Worm (Caenorhabditis elegans) whole organism, L4 larva: Measurements from ENCODE around the gene fndc-1.
A peak's percentile ranks its signal among the peaks of the same experiment; 100 is the strongest.

Experiments used
- D1046.2 ChIP-seq: fragments of 200-800 bp; sonication (Bioruptor generic); IDR thresholded peaks from 2 replicates; pipeline ENCODE4 v1.3.6; 2022; ENCODE audit warnings: missing genetic modification characterization, missing compliant biosample characterization
- F10B5.3 ChIP-seq: sonication (generic microtip); optimal IDR thresholded peaks from 2 replicates; lab custom pipeline; 2016; ENCODE audit warnings: mild to moderate bottlenecking, missing genetic modification characterization, missing compliant biosample characterization
- F44E2.7 ChIP-seq: fragments of 200-800 bp; sonication (Bioruptor generic); IDR thresholded peaks from 2 replicates; pipeline ENCODE4 v2.1.2; 2022; ENCODE audit warnings: missing genetic modification characterization, missing compliant biosample characterization
- F49E8.2 ChIP-seq: sonication (generic microtip); optimal IDR thresholded peaks from 2 replicates; lab custom pipeline; 2016; ENCODE audit warnings: missing compliant biosample characterization, mild to moderate bottlenecking, missing genetic modification characterization, borderline replicate concordance
- Y105C5A.15 ChIP-seq: fragments of 200-800 bp; sonication (Bioruptor generic); IDR thresholded peaks from 2 replicates; pipeline ENCODE4 v1.3.6; 2022; ENCODE audit warnings: missing genetic modification characterization, missing compliant biosample characterization
- Y48G9A.11 ChIP-seq: fragments of 200-800 bp; sonication (Bioruptor generic); IDR thresholded peaks from 2 replicates; pipeline ENCODE4 v1.3.6; 2022; ENCODE audit warnings: missing genetic modification reagents, missing genetic modification characterization, missing compliant biosample characterization
- Y5F2A.4 ChIP-seq: fragments of 200-800 bp; sonication (Bioruptor generic); optimal IDR thresholded peaks from 2 replicates; lab custom pipeline; 2018; ENCODE audit warnings: mild to moderate bottlenecking, missing genetic modification characterization, missing compliant biosample characterization
- Y75B8A.6 ChIP-seq: fragments of 200-800 bp; sonication (Bioruptor generic); IDR thresholded peaks from 2 replicates; pipeline ENCODE4 v1.3.6; 2022; ENCODE audit warnings: missing genetic modification reagents, missing genetic modification characterization, missing compliant biosample characterization
- ZK546.5 ChIP-seq, 2 experiments: sonication (generic microtip); optimal IDR thresholded peaks; 2 replicates each; lab custom pipeline; 2017; ENCODE audit warnings: missing biosample characterization in 2 of 2, missing genetic modification characterization in 2 of 2
- aha-1 ChIP-seq: fragments of 150-350 bp; peaks from one replicate; lab custom pipeline; 2014; ENCODE audit warnings: missing biosample characterization, missing genetic modification characterization
- ama-1 ChIP-seq: fragments of 150-350 bp; optimal IDR thresholded peaks from 2 replicates; lab custom pipeline; 2014; ENCODE audit warnings: inconsistent platforms, mixed read lengths
- arid-1 ChIP-seq: fragments of 200-800 bp; sonication (Bioruptor generic); conservative IDR thresholded peaks from 2 replicates; pipeline ENCODE4 v1.3.6; 2022; ENCODE audit warnings: missing genetic modification reagents, missing genetic modification characterization, missing compliant biosample characterization
- ceh-32 ChIP-seq: sonication (generic microtip); optimal IDR thresholded peaks from 2 replicates; lab custom pipeline; 2016; ENCODE audit warnings: mild to moderate bottlenecking, missing genetic modification characterization, missing compliant biosample characterization; ENCODE audit not compliant: poor library complexity
- ceh-44 ChIP-seq: fragments of 200-800 bp; sonication (Bioruptor generic); IDR thresholded peaks from 2 replicates; pipeline ENCODE4 v1.3.6; 2022; ENCODE audit warnings: missing genetic modification reagents, missing genetic modification characterization, missing compliant biosample characterization
- ces-1 ChIP-seq: fragments of 150-350 bp; sonication (generic microtip); optimal IDR thresholded peaks from 4 replicates; lab custom pipeline; 2014; ENCODE audit warnings: missing biosample characterization, missing genetic modification reagents, missing genetic modification characterization
- daf-19 ChIP-seq: fragments of 200-800 bp; sonication (Bioruptor generic); conservative IDR thresholded peaks from 2 replicates; pipeline ENCODE4 v1.3.6; 2022; ENCODE audit warnings: missing genetic modification characterization, missing compliant biosample characterization
- dmd-9 ChIP-seq: fragments of 200-800 bp; sonication (Bioruptor generic); IDR thresholded peaks from 2 replicates; pipeline ENCODE4 v1.3.6; 2022; ENCODE audit warnings: missing genetic modification reagents, missing genetic modification characterization, missing compliant biosample characterization
- duxl-1 ChIP-seq: sonication (generic microtip); optimal IDR thresholded peaks from 2 replicates; lab custom pipeline; 2016; ENCODE audit warnings: mild to moderate bottlenecking, missing genetic modification characterization, moderate library complexity, missing compliant biosample characterization; ENCODE audit not compliant: poor library complexity
- egl-27 ChIP-seq: sonication (generic microtip); optimal IDR thresholded peaks from 3 replicates; lab custom pipeline; 2017; ENCODE audit warnings: missing biosample characterization, missing genetic modification reagents, missing genetic modification characterization
- egl-43 ChIP-seq: fragments of 200-800 bp; sonication (Bioruptor generic); IDR thresholded peaks from 2 replicates; pipeline ENCODE4 v1.3.6; 2022; ENCODE audit warnings: missing genetic modification reagents, missing genetic modification characterization, missing compliant biosample characterization
- fkh-10 ChIP-seq: fragments of 150-350 bp; optimal IDR thresholded peaks from 2 replicates; lab custom pipeline; 2014; ENCODE audit warnings: missing biosample characterization, missing genetic modification reagents, missing genetic modification characterization
- hif-1 ChIP-seq, 2 experiments: sonication (generic microtip); optimal IDR thresholded peaks; 2 replicates each; lab custom pipeline; 2016 to 2017; ENCODE audit warnings: missing compliant biosample characterization in 2 of 2, missing genetic modification characterization in 2 of 2, missing genetic modification reagents in 2 of 2, missing genotype in 2 of 2, mild to moderate bottlenecking in 1 of 2
- hmg-1.1 ChIP-seq: fragments of 200-800 bp; sonication (Bioruptor generic); IDR thresholded peaks from 2 replicates; pipeline ENCODE4 v1.3.6; 2022; ENCODE audit warnings: missing genetic modification reagents, missing genetic modification characterization, missing compliant biosample characterization
- jun-1 ChIP-seq: fragments of 150-350 bp; optimal IDR thresholded peaks from 2 replicates; lab custom pipeline; 2014; ENCODE audit warnings: missing biosample characterization, missing genetic modification reagents, missing genetic modification characterization
- lin-1 ChIP-seq: fragments of 200-800 bp; sonication (Bioruptor generic); IDR thresholded peaks from 2 replicates; pipeline ENCODE4 v1.3.6; 2022; ENCODE audit warnings: missing genetic modification reagents, missing genetic modification characterization, missing compliant biosample characterization
- lin-13 ChIP-seq: fragments of 150-350 bp; optimal IDR thresholded peaks from 2 replicates; lab custom pipeline; 2014; ENCODE audit warnings: missing biosample characterization, missing genetic modification reagents, missing genetic modification characterization
- lin-15B ChIP-seq: fragments of 150-350 bp; sonication (generic microtip); optimal IDR thresholded peaks from 3 replicates; lab custom pipeline; 2014; ENCODE audit warnings: missing biosample characterization, missing genetic modification characterization
- lin-38 ChIP-seq: fragments of 200-800 bp; sonication (Bioruptor generic); IDR thresholded peaks from 2 replicates; pipeline ENCODE4 v1.3.6; 2022; ENCODE audit warnings: missing genetic modification reagents, missing genetic modification characterization, missing compliant biosample characterization
- lin-39 ChIP-seq: fragments of 150-350 bp; optimal IDR thresholded peaks from 2 replicates; lab custom pipeline; 2014; ENCODE audit warnings: missing biosample characterization, missing genetic modification reagents, missing genetic modification characterization
- lir-3 ChIP-seq: sonication (generic microtip); optimal IDR thresholded peaks from 2 replicates; lab custom pipeline; 2016; ENCODE audit warnings: mild to moderate bottlenecking, missing genetic modification characterization, missing compliant biosample characterization
- madf-9 ChIP-seq: fragments of 200-800 bp; sonication (Bioruptor generic); conservative IDR thresholded peaks from 2 replicates; pipeline ENCODE4 v1.3.6; 2022; ENCODE audit warnings: missing genetic modification reagents, missing genetic modification characterization, missing compliant biosample characterization
- mdl-1 ChIP-seq, 2 experiments: fragments of 150-350 bp in 1 of 2; sonication (generic microtip) in 1 of 2; optimal IDR thresholded peaks; 2 replicates each; lab custom pipeline; 2014 to 2017; ENCODE audit warnings: missing biosample characterization in 2 of 2, missing genetic modification characterization in 2 of 2
- mdt-29 ChIP-seq: fragments of 200-800 bp; sonication (Bioruptor generic); IDR thresholded peaks from 2 replicates; pipeline ENCODE4 v1.3.6; 2022; ENCODE audit warnings: missing genetic modification reagents, missing genetic modification characterization, missing compliant biosample characterization
- mxl-2 ChIP-seq: fragments of 200-800 bp; sonication (Bioruptor generic); conservative IDR thresholded peaks from 2 replicates; pipeline ENCODE4 v1.3.6; 2022; ENCODE audit warnings: missing genetic modification reagents, missing genetic modification characterization, missing compliant biosample characterization
- nhr-102 ChIP-seq: sonication (generic microtip); optimal IDR thresholded peaks from 2 replicates; lab custom pipeline; 2016; ENCODE audit warnings: mild to moderate bottlenecking, missing genetic modification characterization, moderate library complexity, missing compliant biosample characterization
- nhr-11 ChIP-seq: fragments of 150-350 bp; optimal IDR thresholded peaks from 2 replicates; lab custom pipeline; 2014; ENCODE audit warnings: missing biosample characterization, missing genetic modification characterization
- nhr-25 ChIP-seq: sonication (generic microtip); optimal IDR thresholded peaks from 2 replicates; lab custom pipeline; 2017; ENCODE audit warnings: missing genetic modification characterization, mild to moderate bottlenecking, missing compliant biosample characterization, antibody characterized with exemption, moderate library complexity, borderline replicate concordance; ENCODE audit not compliant: insufficient read depth
- nhr-28 ChIP-seq: fragments of 150-350 bp; optimal IDR thresholded peaks from 2 replicates; lab custom pipeline; 2014; ENCODE audit warnings: missing biosample characterization, missing genetic modification characterization
- nhr-6 ChIP-seq: fragments of 150-350 bp; optimal IDR thresholded peaks from 2 replicates; lab custom pipeline; 2014; ENCODE audit warnings: missing biosample characterization, missing genetic modification characterization
- nhr-76 ChIP-seq: fragments of 150-350 bp; optimal IDR thresholded peaks from 2 replicates; lab custom pipeline; 2014; ENCODE audit warnings: missing biosample characterization, missing genetic modification characterization
- pha-4 ChIP-seq, 2 experiments: fragments of 150-350 bp in 1 of 2; fragments of 200-800 bp in 1 of 2; sonication (Bioruptor generic) in 1 of 2; IDR thresholded peaks in 1 of 2; optimal IDR thresholded peaks in 1 of 2; 2 replicates each; pipeline versions ENCODE4 v1.3.6 to Lab custom; 2014 to 2022; ENCODE audit warnings: missing genetic modification characterization in 2 of 2, missing genetic modification reagents in 2 of 2, missing biosample characterization in 1 of 2, missing compliant biosample characterization in 1 of 2
- saeg-2 ChIP-seq: fragments of 200-800 bp; sonication (Bioruptor generic); IDR thresholded peaks from 2 replicates; pipeline ENCODE4 v1.3.6; 2022; ENCODE audit warnings: missing genetic modification reagents, missing genetic modification characterization, missing compliant biosample characterization
- set-16 ChIP-seq: fragments of 200-800 bp; sonication (Bioruptor generic); IDR thresholded peaks from 2 replicates; pipeline ENCODE4 v1.3.6; 2022; ENCODE audit warnings: missing genetic modification reagents, missing genetic modification characterization, missing compliant biosample characterization
- spr-3 ChIP-seq: fragments of 200-800 bp; sonication (Bioruptor generic); optimal IDR thresholded peaks from 2 replicates; lab custom pipeline; 2018; ENCODE audit warnings: mild to moderate bottlenecking, missing genetic modification characterization, missing compliant biosample characterization
- tra-1 ChIP-seq: fragments of 200-800 bp; sonication (Bioruptor generic); IDR thresholded peaks from 2 replicates; pipeline ENCODE4 v1.3.6; 2022; ENCODE audit warnings: missing genetic modification reagents, missing genetic modification characterization, missing compliant biosample characterization
- unc-130 ChIP-seq: sonication (generic microtip); optimal IDR thresholded peaks from 2 replicates; lab custom pipeline; 2016; ENCODE audit warnings: missing genetic modification reagents, missing genetic modification characterization, missing compliant biosample characterization
- unc-39 ChIP-seq: sonication (generic microtip); optimal IDR thresholded peaks from 2 replicates; lab custom pipeline; 2017; ENCODE audit warnings: missing biosample characterization, missing genetic modification characterization
- zfp-3 ChIP-seq: fragments of 200-800 bp; sonication (Bioruptor generic); conservative IDR thresholded peaks from 2 replicates; pipeline ENCODE4 v1.3.6; 2022; ENCODE audit warnings: missing genetic modification reagents, missing genetic modification characterization, missing compliant biosample characterization
- ztf-7 ChIP-seq: fragments of 150-350 bp; optimal IDR thresholded peaks from 2 replicates; lab custom pipeline; 2014; ENCODE audit warnings: missing biosample characterization, missing genetic modification characterization

The fndc-1 gene

DNA sequence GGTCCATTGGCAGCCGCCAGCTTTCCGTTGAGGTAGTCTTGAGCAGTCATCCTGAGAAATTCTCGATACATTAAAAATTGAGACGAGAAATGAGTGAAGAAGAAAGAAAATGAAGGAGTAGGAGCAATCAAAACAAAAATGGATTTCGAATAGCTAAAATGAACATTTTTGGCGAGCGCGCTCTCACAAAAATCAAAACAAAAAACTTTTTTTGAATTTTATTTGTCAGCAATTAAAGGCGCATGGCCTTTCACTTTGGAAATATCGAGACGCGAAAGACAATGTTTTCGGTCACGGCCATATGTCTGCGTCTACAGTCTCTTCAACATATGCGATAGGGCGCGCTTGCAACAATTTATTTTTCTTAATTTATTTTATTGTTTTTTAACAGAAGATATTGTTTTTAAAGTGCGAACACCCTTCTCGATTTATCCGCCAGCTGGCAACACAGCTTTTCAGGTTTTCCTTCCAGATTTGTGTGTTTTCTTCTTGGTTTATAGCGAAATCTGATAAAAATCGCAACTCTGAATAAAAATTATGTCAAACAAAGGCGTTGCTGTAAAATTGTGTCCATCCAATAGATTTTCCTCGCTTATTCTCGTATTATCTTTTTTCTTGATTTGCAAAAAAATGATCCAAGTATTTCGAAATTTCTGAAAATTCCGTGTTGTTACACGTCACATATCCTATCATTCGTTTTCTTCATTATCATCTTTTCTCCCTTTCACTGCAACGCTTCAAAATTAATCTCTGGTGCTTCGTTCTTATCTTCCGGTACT, 1.9 kb upstream of the fndc-1 start, which contains the start of the genes rpn-9 and T06D8.9 (continued):
- TF ChIP-seq daf-19 (GFP tag; lab: Robert Waterston, UW): no peak
- TF ChIP-seq F49E8.2: peak; percentile 14
- TF ChIP-seq duxl-1 (tag; lab: Kevin White, UChicago): no peak
- TF ChIP-seq hmg-1.1 (GFP tag; lab: Robert Waterston, UW): no peak; the same call in 1 of the 2 replicates
- no peak for TF ChIP-seq pha-4 (GFP tag; IDR thresholded peaks at IDR 0.05; lab: Robert Waterston, UW)
- peak; percentile 98 for TF ChIP-seq pha-4 (tag; optimal IDR thresholded peaks at IDR 0.05; lab: Kevin White, UChicago)
- TF ChIP-seq madf-9: no peak
- TF ChIP-seq ZK546.5 (tag; optimal IDR thresholded peaks at IDR 0.05; lab: Kevin White, UChicago): no peak
- TF ChIP-seq Y105C5A.15: no peak
- TF ChIP-seq nhr-25 (tag; lab: Kevin White, UChicago): no peak
- TF ChIP-seq F44E2.7 (GFP tag; lab: Robert Waterston, UW): no peak
- no peak for TF ChIP-seq lin-15B (tag; lab: Kevin White, UChicago)
- TF ChIP-seq egl-43 (GFP tag; lab: Robert Waterston, UW): no peak
- TF ChIP-seq set-16 (GFP tag; lab: Robert Waterston, UW): no peak
- TF ChIP-seq Y48G9A.11 (GFP tag; lab: Robert Waterston, UW): no peak
- TF ChIP-seq zfp-3 (GFP tag; lab: Robert Waterston, UW): no peak
- peak; percentile 37 for TF ChIP-seq ama-1 (lab: Kevin White, UChicago)
- no peak for TF ChIP-seq unc-39 (tag; lab: Kevin White, UChicago)
- TF ChIP-seq Y5F2A.4: no peak
- TF ChIP-seq jun-1 (tag; lab: Kevin White, UChicago): no peak
- TF ChIP-seq F10B5.3 (tag; lab: Kevin White, UChicago): no peak
- peak; percentile 97 for TF ChIP-seq lin-38 (GFP tag; lab: Robert Waterston, UW)
- TF ChIP-seq nhr-76 (tag; lab: Kevin White, UChicago): no peak
- TF ChIP-seq arid-1 (GFP tag; lab: Robert Waterston, UW): peak; percentile 66; the same call in 1 of the 2 replicates
- peak; percentile 36 for TF ChIP-seq nhr-6 (tag; lab: Kevin White, UChicago)
- peak; percentile 36 for TF ChIP-seq nhr-102 (tag; lab: Kevin White, UChicago)
- TF ChIP-seq egl-27 (tag; lab: Kevin White, UChicago): no peak
- no peak for TF ChIP-seq dmd-9 (GFP tag; lab: Robert Waterston, UW)
- no peak for TF ChIP-seq ces-1 (GFP tag; lab: Kevin White, UChicago)
- TF ChIP-seq Y75B8A.6 (GFP tag; lab: Robert Waterston, UW): no peak
- peak; percentile 41; the same call in 1 of the 2 replicates for TF ChIP-seq ceh-44 (GFP tag; lab: Robert Waterston, UW)
- peak; percentile 40 for TF ChIP-seq nhr-11 (tag; lab: Kevin White, UChicago)
- peak in 1 of 2 experiments; percentile 61 for TF ChIP-seq mdl-1 (tag; optimal IDR thresholded peaks at IDR 0.05; lab: Kevin White, UChicago)
- TF ChIP-seq ztf-7: no peak
- TF ChIP-seq mdt-29 (GFP tag; lab: Robert Waterston, UW): no peak
- TF ChIP-seq saeg-2 (GFP tag; lab: Robert Waterston, UW): no peak
- no peak for TF ChIP-seq ceh-32
- no peak for TF ChIP-seq mxl-2
- peak in 1 of 2 experiments; percentile 68 for TF ChIP-seq hif-1 (tag; optimal IDR thresholded peaks at IDR 0.05; lab: Kevin White, UChicago)
- TF ChIP-seq tra-1: no peak
- TF ChIP-seq D1046.2 (GFP tag; lab: Robert Waterston, UW): no peak
- TF ChIP-seq lin-1 (GFP tag; lab: Robert Waterston, UW): no peak
- no peak for TF ChIP-seq lin-39
- TF ChIP-seq spr-3 (GFP tag; lab: Kevin White, UChicago): no peak
- peak; percentile 19 for TF ChIP-seq fkh-10
- TF ChIP-seq unc-130 (GFP tag; lab: Kevin White, UChicago): peak; percentile 92
- TF ChIP-seq lir-3 (tag; lab: Kevin White, UChicago): no peak
- peak; percentile 87 for TF ChIP-seq lin-13 (GFP tag; lab: Kevin White, UChicago)
- peak; percentile 61 for TF ChIP-seq nhr-28 (tag; lab: Kevin White, UChicago)
- TF ChIP-seq aha-1 (tag; lab: Kevin White, UChicago): no peak
